Fruit fly (Drosophila melanogaster) whole organism, wandering third instar larva: Measurements from ENCODE around the gene SdhCL.

Experiments used
- CG32264 ChIP-seq: fragments of 200-800 bp; sonication (Bioruptor generic); optimal IDR thresholded peaks from 2 replicates; lab custom pipeline; 2016; ENCODE audit warnings: missing biosample characterization, missing genetic modification characterization
- CG9705 ChIP-seq: fragments of 200-800 bp; sonication (Bioruptor generic); optimal IDR thresholded peaks from 2 replicates; lab custom pipeline; 2018; ENCODE audit warnings: missing biosample characterization, mild to moderate bottlenecking, missing genetic modification characterization
- CrebA ChIP-seq: fragments of 200-800 bp; sonication (Bioruptor generic); optimal IDR thresholded peaks from 2 replicates; lab custom pipeline; 2016; ENCODE audit warnings: missing biosample characterization, mild to moderate bottlenecking, missing genetic modification characterization, borderline replicate concordance
- Dif ChIP-seq: fragments of 200-275, 200-300 bp; sonication (Bioruptor generic); optimal IDR thresholded peaks from 2 replicates; lab custom pipeline; 2018; ENCODE audit warnings: missing biosample characterization, missing genetic modification characterization; ENCODE audit not compliant: partially characterized antibody
- GATAd ChIP-seq: sonication (Bioruptor generic); optimal IDR thresholded peaks from 2 replicates; lab custom pipeline; 2016; ENCODE audit warnings: missing biosample characterization, missing genetic modification characterization
- HLH106 ChIP-seq: fragments of 200-800 bp; optimal IDR thresholded peaks from 3 replicates; lab custom pipeline; 2019; ENCODE audit warnings: missing biosample characterization, mild to moderate bottlenecking, missing genetic modification characterization, moderate library complexity
- Hr78 ChIP-seq: fragments of >200 bp; optimal IDR thresholded peaks from 2 replicates; lab custom pipeline; 2017; ENCODE audit warnings: missing biosample characterization, missing genetic modification characterization
- Jra ChIP-seq: sonication (Bioruptor generic); optimal IDR thresholded peaks from 2 replicates; lab custom pipeline; 2016; ENCODE audit warnings: missing biosample characterization, missing genetic modification characterization
- Mio ChIP-seq: sonication (Bioruptor generic); optimal IDR thresholded peaks from 2 replicates; lab custom pipeline; 2016; ENCODE audit warnings: missing biosample characterization, missing genetic modification characterization
- Myc ChIP-seq: fragments of >200 bp; optimal IDR thresholded peaks from 2 replicates; lab custom pipeline; 2017
- N ChIP-seq: fragments of >200 bp; optimal IDR thresholded peaks from 2 replicates; lab custom pipeline; 2018; ENCODE audit warnings: missing biosample characterization, missing external identifiers, missing genetic modification characterization
- OdsH ChIP-seq: fragments of 200-800 bp; sonication (Bioruptor generic); optimal IDR thresholded peaks from 2 replicates; lab custom pipeline; 2016; ENCODE audit warnings: missing biosample characterization, mild to moderate bottlenecking, missing genetic modification characterization
- Rel ChIP-seq, 2 experiments: fragments of 200-800 bp; sonication (Bioruptor generic) in 1 of 2; optimal IDR thresholded peaks; 2 replicates in 1 of 2; 3 replicates in 1 of 2; lab custom pipeline; 2016 to 2019; ENCODE audit warnings: mild to moderate bottlenecking in 2 of 2, missing biosample characterization in 2 of 2, missing genetic modification characterization in 2 of 2, moderate library complexity in 1 of 2
- Sp1 ChIP-seq: fragments of 200-800 bp; sonication (Bioruptor generic); optimal IDR thresholded peaks from 3 replicates; lab custom pipeline; 2019; ENCODE audit warnings: missing biosample characterization, mild to moderate bottlenecking, missing genetic modification characterization, moderate library complexity
- Vsx2 ChIP-seq: fragments of 200-300, 225-300 bp; sonication (Bioruptor generic); optimal IDR thresholded peaks from 2 replicates; lab custom pipeline; 2018; ENCODE audit warnings: missing biosample characterization, missing genetic modification characterization; ENCODE audit not compliant: partially characterized antibody
- br ChIP-seq: fragments of 200-800 bp; sonication (Bioruptor generic); optimal IDR thresholded peaks from 2 replicates; lab custom pipeline; 2016; ENCODE audit warnings: missing biosample characterization, missing genetic modification characterization
- dl ChIP-seq, 2 experiments: fragments of 175-275, 200-275 bp in 1 of 2; fragments of 200-275 bp in 1 of 2; sonication (Bioruptor generic); optimal IDR thresholded peaks; lab custom pipeline; 2018; ENCODE audit warnings: mild to moderate bottlenecking in 2 of 2, missing biosample characterization in 2 of 2, missing genetic modification characterization in 2 of 2, moderate library complexity in 2 of 2; ENCODE audit not compliant: partially characterized antibody in 2 of 2, insufficient read depth in 1 of 2
- dmrt93B ChIP-seq: fragments of 200-800 bp; sonication (Bioruptor generic); optimal IDR thresholded peaks from 2 replicates; lab custom pipeline; 2018; ENCODE audit warnings: missing biosample characterization, mild to moderate bottlenecking, missing genetic modification characterization
- dsf ChIP-seq: sonication (Bioruptor generic); optimal IDR thresholded peaks from 2 replicates; lab custom pipeline; 2016; ENCODE audit warnings: missing biosample characterization, missing genetic modification characterization, borderline replicate concordance
- ey ChIP-seq: fragments of 200-800 bp; sonication (Bioruptor generic); optimal IDR thresholded peaks from 2 replicates; lab custom pipeline; 2016; ENCODE audit warnings: missing biosample characterization, missing genetic modification characterization
- foxo ChIP-seq, 2 experiments: fragments of 200-800 bp; sonication (Bioruptor generic); optimal IDR thresholded peaks; 2 replicates in 1 of 2; 3 replicates in 1 of 2; lab custom pipeline; 2016 to 2017; ENCODE audit warnings: missing biosample characterization in 2 of 2, missing genetic modification characterization in 2 of 2
- fru ChIP-seq: fragments of 200-800 bp; sonication (Bioruptor generic); optimal IDR thresholded peaks from 3 replicates; lab custom pipeline; 2016; ENCODE audit warnings: missing biosample characterization, mild to moderate bottlenecking, missing genetic modification characterization
- h ChIP-seq: fragments of 200-800 bp; sonication (Bioruptor generic); optimal IDR thresholded peaks from 3 replicates; lab custom pipeline; 2016; ENCODE audit warnings: missing biosample characterization, mild to moderate bottlenecking, missing genetic modification characterization
- jim ChIP-seq: fragments of 175-275, 200-325 bp; sonication (Bioruptor generic); optimal IDR thresholded peaks from 2 replicates; lab custom pipeline; 2016; ENCODE audit warnings: missing biosample characterization, mild to moderate bottlenecking, missing genetic modification characterization
- lola ChIP-seq: fragments of >200 bp; optimal IDR thresholded peaks from 2 replicates; lab custom pipeline; 2017; ENCODE audit warnings: missing biosample characterization, missing genetic modification characterization
- psq ChIP-seq: fragments of 200-800 bp; sonication (Bioruptor generic); optimal IDR thresholded peaks from 3 replicates; lab custom pipeline; 2017; ENCODE audit warnings: missing biosample characterization, mild to moderate bottlenecking, missing genetic modification characterization, moderate library complexity
- rgr ChIP-seq: fragments of 200-800 bp; sonication (Bioruptor generic); optimal IDR thresholded peaks from 3 replicates; lab custom pipeline; 2016; ENCODE audit warnings: missing biosample characterization, mild to moderate bottlenecking, missing genetic modification characterization
- sage ChIP-seq: fragments of 200-800 bp; sonication (Bioruptor generic); optimal IDR thresholded peaks from 2 replicates; lab custom pipeline; 2016; ENCODE audit warnings: missing biosample characterization, mild to moderate bottlenecking, missing genetic modification characterization
- sv ChIP-seq: fragments of 200-800 bp; sonication (Bioruptor generic); optimal IDR thresholded peaks from 3 replicates; lab custom pipeline; 2016; ENCODE audit warnings: missing biosample characterization, missing genetic modification characterization
- tai ChIP-seq: sonication (Bioruptor generic); optimal IDR thresholded peaks from 2 replicates; lab custom pipeline; 2016; ENCODE audit warnings: missing biosample characterization, missing genetic modification characterization
- usp ChIP-seq: fragments of >200 bp; optimal IDR thresholded peaks from 2 replicates; lab custom pipeline; 2017; ENCODE audit warnings: missing biosample characterization, missing genetic modification characterization
- woc ChIP-seq: sonication (Bioruptor generic); optimal IDR thresholded peaks from 2 replicates; lab custom pipeline; 2016; ENCODE audit warnings: missing biosample characterization, mild to moderate bottlenecking, missing genetic modification characterization

SdhCL gene

DNA sequence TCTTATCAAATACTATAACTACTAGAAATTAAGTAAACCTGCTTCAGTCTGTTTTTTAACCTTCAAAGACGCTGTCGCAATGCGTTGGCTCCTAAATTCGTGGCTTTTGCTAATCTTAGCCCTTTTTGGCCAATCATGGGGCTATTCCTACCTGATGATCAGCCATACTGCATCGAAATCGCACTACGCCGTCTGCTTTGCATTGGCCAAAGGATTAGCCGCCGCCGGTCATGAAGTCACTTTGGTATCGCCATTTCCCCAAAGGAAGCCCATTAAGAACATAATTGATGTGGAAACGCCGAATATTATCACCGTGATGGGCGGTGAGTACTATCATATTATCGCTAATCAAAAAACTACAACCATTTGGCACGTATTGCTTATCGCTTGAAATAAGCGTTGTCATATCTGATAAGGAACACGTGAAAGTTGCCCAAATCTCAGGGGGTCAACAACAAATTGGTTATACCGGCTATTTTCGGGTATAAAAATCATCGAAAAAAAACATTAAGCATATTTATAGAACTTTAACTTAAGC lies 39.1 kb upstream of the SdhCL start, which contains the start of gene Ugt302E1:
Gene Ugt302E1 (plus strand): TSS at position 51 of the 538 bp plus-strand sequence.
- no peak for TF ChIP-seq jim (GFP tag; lab: Kevin White, UChicago)
- TF ChIP-seq OdsH (GFP tag; lab: Kevin White, UChicago) = no peak
- no peak for TF ChIP-seq lola
- TF ChIP-seq CG32264 (GFP tag; lab: Kevin White, UChicago) = no peak
- TF ChIP-seq HLH106 (tag; lab: Kevin White, UChicago) = no peak
- TF ChIP-seq GATAd (GFP tag; lab: Kevin White, UChicago) = no peak
- no peak for TF ChIP-seq CrebA (GFP tag; lab: Kevin White, UChicago)
- no peak for TF ChIP-seq CG9705 (GFP tag; lab: Kevin White, UChicago)
- no peak for TF ChIP-seq fru (GFP tag; lab: Kevin White, UChicago)
- TF ChIP-seq Dif (GFP tag; lab: Kevin White, UChicago) = no peak
- no peak for TF ChIP-seq woc (GFP tag; lab: Kevin White, UChicago)
- no peak for TF ChIP-seq tai
- no peak for TF ChIP-seq usp (GFP tag; lab: Kevin White, UChicago)
- TF ChIP-seq h (GFP tag; lab: Kevin White, UChicago) = no peak
- TF ChIP-seq sage (GFP tag; lab: Kevin White, UChicago) = no peak
- no peak for TF ChIP-seq Rel (GFP tag; optimal IDR thresholded peaks at IDR 0.05; lab: Kevin White, UChicago)
- TF ChIP-seq Rel (tag; optimal IDR thresholded peaks at IDR 0.05; lab: Kevin White, UChicago) = no peak
- no peak for TF ChIP-seq dmrt93B (GFP tag; lab: Kevin White, UChicago)
- TF ChIP-seq N (GFP tag; lab: Kevin White, UChicago) = no peak
- no peak for TF ChIP-seq Jra (GFP tag; lab: Kevin White, UChicago)

DNA sequence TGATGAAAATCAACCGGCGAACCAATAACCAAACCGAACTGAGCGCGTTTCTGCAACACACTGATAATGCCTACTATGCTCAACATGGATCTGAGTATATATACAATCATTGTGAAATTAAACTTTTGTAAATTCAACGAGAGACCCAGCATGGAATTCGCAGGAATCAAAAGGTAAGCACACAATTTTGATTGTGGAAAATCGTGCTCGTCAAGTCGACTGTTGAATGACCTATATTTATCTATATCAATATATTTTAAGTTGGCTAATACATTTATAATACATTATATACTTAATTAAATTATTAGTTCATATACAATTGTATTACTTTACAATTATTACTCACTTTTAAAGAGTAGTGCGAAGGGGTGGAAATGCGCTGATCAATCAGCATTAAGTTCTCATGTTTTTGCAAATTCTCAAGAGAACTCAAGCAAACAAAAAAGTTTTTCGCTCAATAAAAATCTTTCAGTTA lies 38.3 kb upstream of the SdhCL start, which contains the start of gene Ugt302K1:
Gene Ugt302K1 (minus strand): TSS at position 51 of the 475 bp plus-strand sequence.
- TF ChIP-seq Sp1 (peak; percentile 62), ey (GFP tag; lab: Kevin White, UChicago) (no peak), Mio (GFP tag; lab: Kevin White, UChicago) (no peak), dl (GFP tag; optimal IDR thresholded peaks at IDR 0.05; lab: Kevin White, UChicago; ENCODE audit: insufficient read depth in 1 of 2, partially characterized antibody in 2 of 2) (no peak), rgr (GFP tag; lab: Kevin White, UChicago) (peak; percentile 63), tai (no peak), Myc (no peak), HLH106 (tag; lab: Kevin White, UChicago) (peak; percentile 73), dmrt93B (GFP tag; lab: Kevin White, UChicago) (peak; percentile 57), sv (GFP tag; lab: Kevin White, UChicago) (no peak), jim (GFP tag; lab: Kevin White, UChicago) (no peak), foxo (GFP tag; optimal IDR thresholded peaks at IDR 0.05; lab: Kevin White, UChicago) (peak in 1 of 2 experiments; percentile 73), fru (GFP tag; lab: Kevin White, UChicago) (peak; percentile 54), h (GFP tag; lab: Kevin White, UChicago) (peak; percentile 71), psq (GFP tag; lab: Kevin White, UChicago) (peak; percentile 40), GATAd (GFP tag; lab: Kevin White, UChicago) (no peak), OdsH (GFP tag; lab: Kevin White, UChicago) (peak; percentile 60), woc (GFP tag; lab: Kevin White, UChicago) (peak; percentile 15), Rel (GFP tag; optimal IDR thresholded peaks at IDR 0.05; lab: Kevin White, UChicago) (peak; percentile 46), Rel (tag; optimal IDR thresholded peaks at IDR 0.05; lab: Kevin White, UChicago) (no peak), sage (GFP tag; lab: Kevin White, UChicago) (peak; percentile 54)

- TF ChIP-seq dsf (GFP tag; lab: Kevin White, UChicago) (no peak), Sp1 (no peak), Rel (GFP tag; optimal IDR thresholded peaks at IDR 0.05; lab: Kevin White, UChicago) (no peak), Rel (tag; optimal IDR thresholded peaks at IDR 0.05; lab: Kevin White, UChicago) (no peak), Mio (GFP tag; lab: Kevin White, UChicago) (no peak), GATAd (GFP tag; lab: Kevin White, UChicago) (no peak), Jra (GFP tag; lab: Kevin White, UChicago) (no peak), Vsx2 (GFP tag; lab: Kevin White, UChicago) (no peak), Myc (no peak), Hr78 (GFP tag; lab: Kevin White, UChicago) (no peak), sage (GFP tag; lab: Kevin White, UChicago) (no peak), br (GFP tag; lab: Kevin White, UChicago) (no peak)
- TF ChIP-seq, all 38 proteins: peak for 0
Measured at dm6 chr3R:11145135-11145534, 29.6 kb upstream of the SdhCL start, which contains the start of gene CheA86a. Gene CheA86a (minus strand): TSS chr3R:11145235.
